Fruit fly (Drosophila melanogaster) whole organism, embryonic: ENCODE measurements around the gene bsk.

ENCODE experiments used
- Aef1 ChIP-seq: fragments of 200-800 bp; sonication (Bioruptor generic); IDR thresholded peaks from 3 replicates; pipeline ENCODE4 v1.3.6; 2022; ENCODE audit warnings: missing biosample characterization, missing genetic modification characterization
- Atf-2 ChIP-seq: fragments of 200-800 bp; sonication (Bioruptor generic); optimal IDR thresholded peaks from 2 replicates; lab custom pipeline; 2016; ENCODE audit warnings: missing biosample characterization, missing genetic modification characterization
- Atf6 ChIP-seq: fragments of 200-800 bp; sonication (Bioruptor generic); IDR thresholded peaks from 2 replicates; pipeline ENCODE4 v1.3.6; 2022; ENCODE audit warnings: missing biosample characterization, missing genetic modification characterization
- CG1024 ChIP-seq: fragments of 200-800 bp; sonication (Bioruptor generic); IDR thresholded peaks from 2 replicates; pipeline ENCODE4 v1.3.6; 2022; ENCODE audit warnings: missing biosample characterization, missing genetic modification characterization
- CG10267 ChIP-seq: fragments of 200-800 bp; sonication (Bioruptor generic); optimal IDR thresholded peaks from 2 replicates; lab custom pipeline; 2018; ENCODE audit warnings: missing biosample characterization, mild to moderate bottlenecking, missing genetic modification characterization, moderate library complexity
- CG11093 ChIP-seq: fragments of 200-800 bp; sonication (Bioruptor generic); IDR thresholded peaks from 3 replicates; pipeline ENCODE4 v1.3.6; 2022; ENCODE audit warnings: missing biosample characterization, missing genetic modification characterization
- CG11560 ChIP-seq: fragments of 200-800 bp; sonication (Bioruptor generic); IDR thresholded peaks from 3 replicates; pipeline ENCODE4 v1.3.6; 2022; ENCODE audit warnings: missing biosample characterization, missing genetic modification characterization
- CG12299 ChIP-seq: fragments of 200-800 bp; sonication (Bioruptor generic); optimal IDR thresholded peaks from 2 replicates; lab custom pipeline; 2018; ENCODE audit warnings: missing biosample characterization, mild to moderate bottlenecking, missing genetic modification characterization
- CG13296 ChIP-seq: fragments of 200-800 bp; sonication (Bioruptor generic); optimal IDR thresholded peaks from 3 replicates; lab custom pipeline; 2018; ENCODE audit warnings: missing biosample characterization, mild to moderate bottlenecking, missing genetic modification characterization
- CG1603 ChIP-seq: fragments of 200-800 bp; sonication (Bioruptor generic); optimal IDR thresholded peaks from 2 replicates; lab custom pipeline; 2019; ENCODE audit warnings: missing biosample characterization, mild to moderate bottlenecking, missing genetic modification characterization, moderate library complexity
- CG16815 ChIP-seq: fragments of 200-800 bp; sonication (Bioruptor generic); optimal IDR thresholded peaks from 3 replicates; lab custom pipeline; 2017; ENCODE audit warnings: missing biosample characterization, mild to moderate bottlenecking, missing genetic modification characterization
- CG2199 ChIP-seq: fragments of 200-800 bp; sonication (Bioruptor generic); IDR thresholded peaks from 3 replicates; pipeline ENCODE4 v1.3.6; 2022; ENCODE audit warnings: missing biosample characterization, missing genetic modification characterization
- CG31441 ChIP-seq: fragments of 200-800 bp; sonication (Bioruptor generic); IDR thresholded peaks from 2 replicates; pipeline ENCODE4 v1.3.6; 2022; ENCODE audit warnings: missing biosample characterization, missing genetic modification characterization
- CG4328 ChIP-seq: fragments of 200-800 bp; sonication (Bioruptor generic); optimal IDR thresholded peaks from 3 replicates; lab custom pipeline; 2017; ENCODE audit warnings: missing biosample characterization, missing genetic modification reagents, missing genetic modification characterization
- CG4617 ChIP-seq: fragments of 200-800 bp; sonication (Bioruptor generic); optimal IDR thresholded peaks from 3 replicates; lab custom pipeline; 2016; ENCODE audit warnings: missing biosample characterization, missing genetic modification characterization, borderline replicate concordance
- CG4707 ChIP-seq: fragments of 200-800 bp; sonication (Bioruptor generic); optimal IDR thresholded peaks from 2 replicates; lab custom pipeline; 2018; ENCODE audit warnings: missing biosample characterization, mild to moderate bottlenecking, missing genetic modification characterization, moderate library complexity
- CG4820 ChIP-seq: fragments of 200-800 bp; sonication (Bioruptor generic); optimal IDR thresholded peaks from 3 replicates; lab custom pipeline; 2016; ENCODE audit warnings: missing biosample characterization, missing genetic modification characterization
- CG5953 ChIP-seq: fragments of 200-800 bp; sonication (Bioruptor generic); IDR thresholded peaks from 2 replicates; pipeline ENCODE4 v1.3.6; 2022; ENCODE audit warnings: missing biosample characterization, missing genetic modification characterization
- CG6654 ChIP-seq: fragments of 200-800 bp; sonication (Bioruptor generic); optimal IDR thresholded peaks from 2 replicates; lab custom pipeline; 2017; ENCODE audit warnings: missing biosample characterization, mild to moderate bottlenecking, missing genetic modification characterization
- CG7372 ChIP-seq: fragments of 200-800 bp; sonication (Bioruptor generic); IDR thresholded peaks from 2 replicates; pipeline ENCODE4 v1.3.6; 2022; ENCODE audit warnings: missing biosample characterization, missing genetic modification characterization
- CTCF ChIP-seq: fragments of 200-800 bp; sonication (Bioruptor generic); optimal IDR thresholded peaks from 2 replicates; lab custom pipeline; 2017; ENCODE audit warnings: missing biosample characterization, mild to moderate bottlenecking, missing genetic modification characterization, moderate library complexity
- Camta ChIP-seq: fragments of 200-800 bp; sonication (Bioruptor generic); optimal IDR thresholded peaks from 2 replicates; lab custom pipeline; 2016; ENCODE audit warnings: missing biosample characterization, missing genetic modification characterization
- Dad ChIP-seq: fragments of 200-800 bp; sonication (Bioruptor generic); optimal IDR thresholded peaks from 3 replicates; lab custom pipeline; 2016; ENCODE audit warnings: missing biosample characterization, missing genetic modification characterization
- Dek ChIP-seq: fragments of 200-800 bp; sonication (Bioruptor generic); optimal IDR thresholded peaks from 3 replicates; lab custom pipeline; 2019; ENCODE audit warnings: missing biosample characterization, mild to moderate bottlenecking, missing genetic modification characterization, moderate library complexity
- Dref ChIP-seq: fragments of 200-800 bp; sonication (Bioruptor generic); IDR thresholded peaks from 2 replicates; pipeline ENCODE4 v1.3.6; 2022; ENCODE audit warnings: missing biosample characterization, missing genetic modification characterization
- Elba2 ChIP-seq: fragments of 200-800 bp; sonication (Bioruptor generic); optimal IDR thresholded peaks from 3 replicates; lab custom pipeline; 2016; ENCODE audit warnings: missing biosample characterization, missing genetic modification characterization
- HLH4C ChIP-seq: fragments of 200-800 bp; sonication (Bioruptor generic); IDR thresholded peaks from 3 replicates; pipeline ENCODE4 v1.3.6; 2022; ENCODE audit warnings: missing biosample characterization, missing genetic modification characterization; ENCODE audit not compliant: partially characterized antibody
- Hmx ChIP-seq: fragments of 200-800 bp; sonication (Bioruptor generic); optimal IDR thresholded peaks from 2 replicates; lab custom pipeline; 2016; ENCODE audit warnings: missing biosample characterization, missing genetic modification characterization
- Jarid2 ChIP-seq: fragments of 200-800 bp; sonication (Bioruptor generic); optimal IDR thresholded peaks from 3 replicates; lab custom pipeline; 2017; ENCODE audit warnings: mild to moderate bottlenecking, missing biosample characterization, missing genetic modification reagents, missing genetic modification characterization
- NK7.1 ChIP-seq: fragments of 200-800 bp; sonication (Bioruptor generic); optimal IDR thresholded peaks from 3 replicates; lab custom pipeline; 2016; ENCODE audit warnings: missing biosample characterization, missing genetic modification characterization
- Nf-YB ChIP-seq: fragments of 200-800 bp; sonication (Bioruptor generic); optimal IDR thresholded peaks from 3 replicates; lab custom pipeline; 2019; ENCODE audit warnings: missing biosample characterization, mild to moderate bottlenecking, missing genetic modification characterization, moderate library complexity
- PHDP ChIP-seq: fragments of 200-800 bp; sonication (Bioruptor generic); optimal IDR thresholded peaks from 3 replicates; lab custom pipeline; 2018; ENCODE audit warnings: missing biosample characterization, mild to moderate bottlenecking, missing genetic modification characterization, moderate library complexity
- Rx ChIP-seq: fragments of 200-800 bp; sonication (Bioruptor generic); IDR thresholded peaks from 2 replicates; pipeline ENCODE4 v1.3.6; 2022; ENCODE audit warnings: missing biosample characterization, missing genetic modification characterization
- Sry-δ ChIP-seq: fragments of 200-800 bp; sonication (Bioruptor generic); optimal IDR thresholded peaks from 2 replicates; lab custom pipeline; 2016; ENCODE audit warnings: missing biosample characterization, missing genetic modification characterization
- Stat92E ChIP-seq, 3 experiments: fragments of >200 bp in 2 of 3; fragments of 200-800 bp in 1 of 3; sonication (Bioruptor generic) in 1 of 3; optimal IDR thresholded peaks; 2 replicates each; lab custom pipeline; 2017 to 2019; ENCODE audit warnings: missing biosample characterization in 3 of 3, missing genetic modification characterization in 3 of 3, mild to moderate bottlenecking in 1 of 3, moderate library complexity in 1 of 3
- Trl ChIP-seq, 3 experiments: fragments of >200 bp in 2 of 3; fragments of 200-800 bp in 1 of 3; sonication (Bioruptor generic) in 1 of 3; optimal IDR thresholded peaks; 2 replicates in 1 of 3; 3 replicates in 2 of 3; lab custom pipeline; 2016 to 2017; ENCODE audit warnings: missing biosample characterization in 1 of 3, missing genetic modification characterization in 1 of 3
- YL-1 ChIP-seq: fragments of 200-800 bp; sonication (Bioruptor generic); optimal IDR thresholded peaks from 3 replicates; lab custom pipeline; 2017; ENCODE audit warnings: missing biosample characterization, mild to moderate bottlenecking, missing genetic modification characterization
- br ChIP-seq: fragments of >200 bp; optimal IDR thresholded peaks from 2 replicates; lab custom pipeline; 2017
- croc ChIP-seq: fragments of 200-800 bp; sonication (Bioruptor generic); conservative IDR thresholded peaks from 3 replicates; pipeline ENCODE4 v1.3.6; 2022; ENCODE audit warnings: missing biosample characterization, missing genetic modification characterization
- dan ChIP-seq: fragments of 200-800 bp; sonication (Bioruptor generic); IDR thresholded peaks from 2 replicates; pipeline ENCODE4 v1.3.6; 2022; ENCODE audit warnings: missing biosample characterization, missing genetic modification characterization
- eve ChIP-seq, 2 experiments: fragments of >200 bp; optimal IDR thresholded peaks; 2 replicates each; lab custom pipeline; 2017; ENCODE audit warnings: missing biosample characterization in 2 of 2, missing genetic modification characterization in 2 of 2
- exex ChIP-seq: fragments of 200-800 bp; sonication (Bioruptor generic); optimal IDR thresholded peaks from 4 replicates; lab custom pipeline; 2018; ENCODE audit warnings: missing biosample characterization, mild to moderate bottlenecking, missing genetic modification characterization, moderate library complexity
- fru ChIP-seq: fragments of >200 bp; optimal IDR thresholded peaks from 2 replicates; lab custom pipeline; 2017
- h ChIP-seq: fragments of >200 bp; optimal IDR thresholded peaks from 2 replicates; lab custom pipeline; 2017
- kah ChIP-seq: fragments of 200-800 bp; sonication (Bioruptor generic); optimal IDR thresholded peaks from 2 replicates; lab custom pipeline; 2018; ENCODE audit warnings: missing biosample characterization, mild to moderate bottlenecking, missing genetic modification characterization
- nmo ChIP-seq: fragments of 200-800 bp; sonication (Bioruptor generic); optimal IDR thresholded peaks from 2 replicates; lab custom pipeline; 2018; ENCODE audit warnings: missing biosample characterization, mild to moderate bottlenecking, missing genetic modification characterization, moderate library complexity
- oc ChIP-seq: fragments of 200-800 bp; sonication (Bioruptor generic); optimal IDR thresholded peaks from 2 replicates; lab custom pipeline; 2018; ENCODE audit warnings: missing biosample characterization, mild to moderate bottlenecking, missing genetic modification characterization, moderate library complexity
- pita ChIP-seq: fragments of 200-800 bp; sonication (Bioruptor generic); optimal IDR thresholded peaks from 2 replicates; lab custom pipeline; 2017; ENCODE audit warnings: missing biosample characterization, mild to moderate bottlenecking, missing genetic modification characterization
- sens ChIP-seq: fragments of 200-800 bp; sonication (Bioruptor generic); peaks from one replicate; lab custom pipeline; 2016; ENCODE audit warnings: missing biosample characterization, missing genetic modification characterization
- tin ChIP-seq: fragments of 200-800 bp; sonication (Bioruptor generic); optimal IDR thresholded peaks from 3 replicates; lab custom pipeline; 2016; ENCODE audit warnings: missing biosample characterization, missing genetic modification characterization
- ttk ChIP-seq: fragments of 200-800 bp; sonication (Bioruptor generic); IDR thresholded peaks from 2 replicates; pipeline ENCODE4 v2.1.2; 2022; ENCODE audit warnings: missing biosample characterization, missing genetic modification characterization
- unc-4 ChIP-seq: fragments of 200-800 bp; sonication (Bioruptor generic); IDR thresholded peaks from 2 replicates; pipeline ENCODE4 v1.3.6; 2022; ENCODE audit warnings: missing biosample characterization, missing genetic modification characterization; ENCODE audit not compliant: partially characterized antibody
- vvl ChIP-seq: fragments of 200-800 bp; sonication (Bioruptor generic); IDR thresholded peaks from 2 replicates; pipeline ENCODE4 v1.3.6; 2022; ENCODE audit warnings: missing biosample characterization, missing genetic modification characterization
- zfh2 ChIP-seq: fragments of 200-800 bp; sonication (Bioruptor generic); optimal IDR thresholded peaks from 2 replicates; lab custom pipeline; 2016; ENCODE audit warnings: missing biosample characterization, missing genetic modification characterization

bsk gene

dm6 chr2L:10230455-10230854 is 19.8 kb downstream of the bsk start (continued):
- TF ChIP-seq CG1603 (tag; lab: Kevin White, UChicago) = peak; percentile 7
- TF ChIP-seq sens (GFP tag; lab: Kevin White, UChicago) = peak; percentile 41
- no peak for TF ChIP-seq CG12299 (tag; lab: Kevin White, UChicago)
- no peak for TF ChIP-seq Atf6 (GFP tag; lab: Robert Waterston, UW)
- TF ChIP-seq CG4820 (GFP tag; lab: Kevin White, UChicago) = no peak
- no peak for TF ChIP-seq CG4328 (GFP tag; lab: Kevin White, UChicago)
- TF ChIP-seq Rx (GFP tag; lab: Robert Waterston, UW) = no peak
- TF ChIP-seq h (lab: Kevin White, UChicago) = no peak
- TF ChIP-seq pita (GFP tag; lab: Kevin White, UChicago) = no peak
- TF ChIP-seq zfh2 = no peak
- TF ChIP-seq Nf-YB = no peak
- TF ChIP-seq CG4707 (GFP tag; lab: Kevin White, UChicago) = no peak
- TF ChIP-seq YL-1 = no peak
- no peak for TF ChIP-seq ttk
- no peak for TF ChIP-seq Atf-2 (GFP tag; lab: Kevin White, UChicago)
- no peak for TF ChIP-seq tin (GFP tag; lab: Kevin White, UChicago)
- TF ChIP-seq Camta (GFP tag; lab: Kevin White, UChicago) = no peak
- TF ChIP-seq CG31441 = no peak
- no peak for TF ChIP-seq Elba2
- no peak for TF ChIP-seq Dad (GFP tag; lab: Kevin White, UChicago)
- TF ChIP-seq CG6654 (GFP tag; lab: Kevin White, UChicago) = no peak
- TF ChIP-seq CG1024 (GFP tag; lab: Robert Waterston, UW) = no peak
- peak; percentile 56 for TF ChIP-seq Sry-δ (GFP tag; lab: Kevin White, UChicago)
- TF ChIP-seq fru (lab: Kevin White, UChicago) = no peak
- peak; percentile 47; the same call in 1 of the 3 replicates for TF ChIP-seq HLH4C (GFP tag; lab: Robert Waterston, UW)
- TF ChIP-seq croc (GFP tag; lab: Robert Waterston, UW) = no peak
- TF ChIP-seq kah (GFP tag; lab: Kevin White, UChicago) = no peak
- TF ChIP-seq Dek (tag; lab: Kevin White, UChicago) = no peak
- TF ChIP-seq CG2199 (GFP tag; lab: Robert Waterston, UW) = no peak
- TF ChIP-seq nmo (GFP tag; lab: Kevin White, UChicago) = no peak
- no peak for TF ChIP-seq dan (GFP tag; lab: Robert Waterston, UW)
- TF ChIP-seq CG5953 (GFP tag; lab: Robert Waterston, UW) = no peak
- TF ChIP-seq Hmx (GFP tag; lab: Kevin White, UChicago) = no peak
- TF ChIP-seq vvl (GFP tag; lab: Robert Waterston, UW) = no peak
- TF ChIP-seq Aef1 (GFP tag; lab: Robert Waterston, UW) = no peak
- TF ChIP-seq oc (tag; lab: Kevin White, UChicago) = no peak
- TF ChIP-seq CG7372 = no peak
- TF ChIP-seq Jarid2 (GFP tag; lab: Kevin White, UChicago) = no peak
- TF ChIP-seq unc-4 (GFP tag; lab: Robert Waterston, UW) = peak; percentile 60; the same call in 1 of the 2 replicates
- no peak for TF ChIP-seq PHDP
- TF ChIP-seq CG4617 (GFP tag; lab: Kevin White, UChicago) = no peak
- TF ChIP-seq NK7.1 (GFP tag; lab: Kevin White, UChicago) = no peak
- TF ChIP-seq eve (GFP tag; optimal IDR thresholded peaks at IDR 0.05; lab: Kevin White, UChicago) = no peak
- TF ChIP-seq CG11560 = no peak
- TF ChIP-seq exex (tag; lab: Kevin White, UChicago) = no peak
- TF ChIP-seq CG11093 (GFP tag; lab: Robert Waterston, UW) = no peak
- no peak for TF ChIP-seq CTCF (GFP tag; lab: Kevin White, UChicago)
- no peak for TF ChIP-seq CG10267 (tag; lab: Kevin White, UChicago)
- no peak for TF ChIP-seq Stat92E (GFP tag; optimal IDR thresholded peaks at IDR 0.05; lab: Kevin White, UChicago)
- no peak for TF ChIP-seq CG16815 (GFP tag; lab: Kevin White, UChicago)
- TF ChIP-seq Dref = peak; percentile 55
- no peak for TF ChIP-seq CG13296 (GFP tag; lab: Kevin White, UChicago)
- no peak for TF ChIP-seq br (lab: Kevin White, UChicago)
- TF ChIP-seq Trl (optimal IDR thresholded peaks at IDR 0.05; lab: Kevin White, UChicago) = no peak
- no peak for TF ChIP-seq Trl (GFP tag; optimal IDR thresholded peaks at IDR 0.05; lab: Kevin White, UChicago)
